Fruit fly (Drosophila melanogaster): ENCODE results near the gene CG4116.

Gene CG4116

DNA sequence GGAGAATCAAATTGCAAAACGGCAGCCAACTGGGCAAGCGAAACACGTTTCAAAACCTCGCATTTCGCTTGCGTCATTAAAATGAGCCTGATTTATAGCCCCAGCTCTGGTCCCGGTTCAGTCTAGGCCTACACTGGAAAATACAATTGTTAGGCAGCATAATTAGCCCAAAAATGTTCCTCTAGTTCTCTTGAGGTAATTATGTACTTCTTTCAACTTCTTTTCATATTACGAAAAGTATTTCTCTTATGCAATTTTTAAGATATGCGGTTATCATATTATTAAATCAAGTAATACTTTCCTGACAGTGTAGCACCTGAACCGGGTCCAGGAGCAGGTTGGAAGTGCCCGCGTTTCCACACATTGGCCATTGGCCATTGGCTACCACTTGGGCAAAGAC is 22.6 kb downstream of the CG4116 start (continued):
- TF ChIP-seq Mad (GFP tag; optimal IDR thresholded peaks at IDR 0.05) (no peak), prd (optimal IDR thresholded peaks at IDR 0.05) (no peak), prd (GFP tag; IDR thresholded peaks at IDR 0.05) (0 out of 3 replicates have a peak, but pooled peaks have one; percentile 40), CG7745 (tag; optimal IDR thresholded peaks at IDR 0.05) (no peak), trem (tag; optimal IDR thresholded peaks at IDR 0.05) (no peak), gsb (GFP tag; IDR thresholded peaks at IDR 0.05) (no peak), Xrp1 (GFP tag; IDR thresholded peaks at IDR 0.05) (peak; percentile 50; the same call in 1 of the 2 replicates), CG9932 (GFP tag; IDR thresholded peaks at IDR 0.05) (no peak), CG17328 (GFP tag; IDR thresholded peaks at IDR 0.05) (no peak), bigmax (GFP tag; optimal IDR thresholded peaks at IDR 0.05) (no peak), HLH54F (GFP tag; optimal IDR thresholded peaks at IDR 0.05) (no peak), grau (tag; optimal IDR thresholded peaks at IDR 0.05) (peak; percentile 9), CG1233 (GFP tag; optimal IDR thresholded peaks at IDR 0.05) (no peak), lola (GFP tag; optimal IDR thresholded peaks at IDR 0.05) (no peak), Ravus (GFP tag; IDR thresholded peaks at IDR 0.05) (no peak), gem (tag; optimal IDR thresholded peaks at IDR 0.05) (peak; percentile 45), CG4282 (GFP tag; optimal IDR thresholded peaks at IDR 0.05) (no peak), ase (GFP tag; IDR thresholded peaks at IDR 0.05) (no peak), PHDP (tag; optimal IDR thresholded peaks at IDR 0.05) (peak; percentile 8), dpn (GFP tag; optimal IDR thresholded peaks at IDR 0.05) (no peak), gfzf (GFP tag; optimal IDR thresholded peaks at IDR 0.05) (no peak), Trl (optimal IDR thresholded peaks at IDR 0.05) (no peak), Trl (GFP tag; optimal IDR thresholded peaks at IDR 0.05) (no peak)

DNA sequence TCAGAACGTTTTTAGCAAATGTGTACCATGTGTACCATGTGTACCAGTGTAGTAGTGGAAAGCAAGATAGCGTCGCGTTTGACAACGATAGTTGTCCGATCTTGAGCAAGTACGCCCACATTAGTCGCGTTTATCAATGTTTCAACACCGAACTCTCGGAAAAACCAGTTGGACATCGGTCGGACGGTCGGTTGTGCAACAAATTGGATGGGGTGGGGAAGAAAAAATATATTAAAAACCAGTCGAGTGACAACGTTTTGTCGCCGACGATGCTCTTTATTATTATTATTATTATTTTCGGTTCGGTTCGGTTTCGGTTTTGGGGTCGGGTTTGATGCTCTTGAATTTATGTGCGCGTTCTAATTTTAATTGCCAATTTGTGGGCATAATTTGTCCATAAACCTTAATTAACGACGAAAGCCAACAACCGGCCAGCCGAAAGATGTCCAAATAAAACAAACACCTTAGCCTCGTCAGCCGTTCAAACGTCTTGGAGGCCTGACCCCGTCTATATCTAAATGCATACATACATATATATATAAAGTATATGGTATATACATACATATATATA is 24.5 kb downstream of the CG4116 start:
- TF ChIP-seq CG7745 (tag; optimal IDR thresholded peaks at IDR 0.05) = peak; percentile 24
- peak; percentile 96 for TF ChIP-seq abd-A (tag; optimal IDR thresholded peaks at IDR 0.05)
- peak in 1 of 2 experiments; percentile 53 for TF ChIP-seq Pdp1 (GFP tag; optimal IDR thresholded peaks at IDR 0.05)
- no peak for TF ChIP-seq CG9727 (GFP tag; optimal IDR thresholded peaks at IDR 0.05)
- peak; percentile 54 for TF ChIP-seq Deaf1 (tag; optimal IDR thresholded peaks at IDR 0.05)
- no peak for TF ChIP-seq CG2116 (GFP tag; optimal IDR thresholded peaks at IDR 0.05)
- TF ChIP-seq Awh (GFP tag; IDR thresholded peaks at IDR 0.05) = peak; percentile 69; the same call in 1 of the 2 replicates
- 0 out of 3 replicates have a peak, but pooled peaks have one; percentile 7 for TF ChIP-seq sr (GFP tag; IDR thresholded peaks at IDR 0.05)
- peak; percentile 55 for TF ChIP-seq twi (tag; optimal IDR thresholded peaks at IDR 0.05)
- no peak for TF ChIP-seq CG10462 (GFP tag; optimal IDR thresholded peaks at IDR 0.05)
- no peak for TF ChIP-seq vvl (GFP tag; IDR thresholded peaks at IDR 0.05)
- no peak for TF ChIP-seq Fer2 (tag; optimal IDR thresholded peaks at IDR 0.05)
- TF ChIP-seq da (GFP tag; optimal IDR thresholded peaks at IDR 0.05) = no peak
- peak; percentile 49 for TF ChIP-seq run (tag; optimal IDR thresholded peaks at IDR 0.05)
- TF ChIP-seq chinmo (GFP tag; IDR thresholded peaks at IDR 0.05; ENCODE audit: partially characterized antibody) = 0 out of 4 replicates have a peak, but pooled peaks have one; percentile 73
- no peak for TF ChIP-seq schlank (tag; optimal IDR thresholded peaks at IDR 0.05)
- TF ChIP-seq crol (GFP tag; IDR thresholded peaks at IDR 0.05) = no peak
- TF ChIP-seq crp (GFP tag; optimal IDR thresholded peaks at IDR 0.05) = no peak
